Worm (Caenorhabditis elegans) whole organism, early embryonic: ENCODE data around the gene set-21.

ENCODE experiments used
- B0310.2 ChIP-seq: sonication (generic microtip); optimal IDR thresholded peaks from 2 replicates; lab custom pipeline; 2016; ENCODE audit warnings: mild to moderate bottlenecking, missing genetic modification characterization, missing compliant biosample characterization
- F13C5.2 ChIP-seq: sonication (generic microtip); optimal IDR thresholded peaks from 2 replicates; lab custom pipeline; 2017; ENCODE audit warnings: mild to moderate bottlenecking, missing genetic modification characterization, inconsistent platforms, missing compliant biosample characterization
- aly-1 ChIP-seq: sonication (generic microtip); optimal IDR thresholded peaks from 2 replicates; lab custom pipeline; 2016; ENCODE audit warnings: missing genetic modification characterization, missing compliant biosample characterization
- ama-1 ChIP-seq: fragments of 150-350 bp; optimal IDR thresholded peaks from 2 replicates; lab custom pipeline; 2014
- ceh-13 ChIP-seq: fragments of 200-800 bp; sonication (Bioruptor generic); optimal IDR thresholded peaks from 2 replicates; lab custom pipeline; 2018; ENCODE audit warnings: mild to moderate bottlenecking, missing genetic modification characterization, missing compliant biosample characterization
- ceh-36 ChIP-seq: sonication (generic microtip); optimal IDR thresholded peaks from 2 replicates; lab custom pipeline; 2016; ENCODE audit warnings: missing genetic modification characterization, inconsistent platforms, missing compliant biosample characterization
- ets-7 ChIP-seq: sonication (generic microtip); optimal IDR thresholded peaks from 2 replicates; lab custom pipeline; 2016; ENCODE audit warnings: missing genotype, missing genetic modification characterization, missing compliant biosample characterization
- flt-1 ChIP-seq: fragments of 200-800 bp; sonication (Bioruptor generic); IDR thresholded peaks from 2 replicates; pipeline ENCODE4 v1.3.6; 2022; ENCODE audit warnings: missing genetic modification characterization, missing compliant biosample characterization
- hmbx-1 ChIP-seq: sonication (generic microtip); optimal IDR thresholded peaks from 2 replicates; lab custom pipeline; 2016; ENCODE audit warnings: mild to moderate bottlenecking, missing genetic modification characterization, missing compliant biosample characterization
- hmg-4 ChIP-seq: fragments of 200-800 bp; sonication (Bioruptor generic); optimal IDR thresholded peaks from 2 replicates; lab custom pipeline; 2018; ENCODE audit warnings: mild to moderate bottlenecking, missing genetic modification characterization, missing compliant biosample characterization
- hnd-1 ChIP-seq: sonication (generic microtip); optimal IDR thresholded peaks from 2 replicates; lab custom pipeline; 2016; ENCODE audit warnings: missing genetic modification characterization, missing compliant biosample characterization
- pes-1 ChIP-seq: fragments of 200-800 bp; sonication (Bioruptor generic); IDR thresholded peaks from 2 replicates; pipeline ENCODE4 v1.3.6; 2022; ENCODE audit warnings: missing genetic modification reagents, missing genetic modification characterization, missing compliant biosample characterization
- scrt-1 ChIP-seq: fragments of 200-800 bp; sonication (Bioruptor generic); IDR thresholded peaks from 2 replicates; pipeline ENCODE4 v1.3.6; 2022; ENCODE audit warnings: missing genetic modification characterization, missing compliant biosample characterization
- sea-1 ChIP-seq: fragments of 200-800 bp; sonication (Bioruptor generic); conservative IDR thresholded peaks from 2 replicates; pipeline ENCODE4 v1.3.6; 2022; ENCODE audit warnings: missing genetic modification characterization, missing compliant biosample characterization
- tbx-11 ChIP-seq: fragments of 200-800 bp; sonication (Bioruptor generic); IDR thresholded peaks from 2 replicates; pipeline ENCODE4 v1.3.6; 2022; ENCODE audit warnings: missing genetic modification characterization, missing compliant biosample characterization
- tbx-37 ChIP-seq: fragments of 200-800 bp; sonication (Bioruptor generic); conservative IDR thresholded peaks from 2 replicates; pipeline ENCODE4 v1.3.6; 2022; ENCODE audit warnings: missing genetic modification reagents, missing genetic modification characterization, missing compliant biosample characterization
- tra-4 ChIP-seq: sonication (generic microtip); optimal IDR thresholded peaks from 2 replicates; lab custom pipeline; 2017; ENCODE audit warnings: missing genetic modification characterization, missing compliant biosample characterization

Gene set-21

DNA sequence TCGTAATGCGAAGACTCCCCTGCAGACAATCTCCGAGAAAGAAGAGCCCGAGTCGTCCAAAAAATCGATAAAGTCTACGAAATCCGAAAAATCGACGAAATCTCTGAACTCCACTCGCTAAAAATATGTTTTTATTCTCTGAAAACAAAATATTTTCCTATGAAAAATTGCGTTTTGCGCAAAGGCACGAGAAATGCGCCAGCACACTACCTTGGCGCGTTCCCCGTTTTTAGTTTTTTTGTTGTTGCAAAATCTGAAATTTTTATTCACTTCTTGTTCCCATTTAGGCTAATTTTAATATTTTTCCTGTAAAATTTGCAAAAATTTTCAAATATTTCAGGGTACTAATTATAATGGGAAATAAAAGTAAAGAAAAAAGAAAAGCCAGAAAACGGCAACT, 30.1 kb upstream of the set-21 start, which contains the start of gene F55F10.1:
TSS of gene F55F10.1 (plus strand) at position 341 of the 400 bp plus-strand sequence.
- no peak for TF ChIP-seq ceh-13 (GFP tag; lab: Kevin White, UChicago)
- no peak for TF ChIP-seq tbx-11 (GFP tag; lab: Robert Waterston, UW)
- TF ChIP-seq flt-1 (GFP tag; lab: Robert Waterston, UW), result no peak
- TF ChIP-seq hmbx-1 (tag; lab: Kevin White, UChicago), result no peak
- TF ChIP-seq B0310.2 (tag; lab: Kevin White, UChicago), result no peak
- no peak for TF ChIP-seq tbx-37 (GFP tag; lab: Robert Waterston, UW)
- TF ChIP-seq F13C5.2 (tag; lab: Kevin White, UChicago), result no peak
- TF ChIP-seq ama-1, result no peak
- no peak for TF ChIP-seq ceh-36 (tag; lab: Kevin White, UChicago)
- no peak for TF ChIP-seq aly-1 (tag; lab: Kevin White, UChicago)
- TF ChIP-seq scrt-1 (GFP tag; lab: Robert Waterston, UW), result no peak
- TF ChIP-seq hnd-1, result no peak
- TF ChIP-seq hmg-4, result no peak
- TF ChIP-seq pes-1 (GFP tag; lab: Robert Waterston, UW), result no peak
- no peak for TF ChIP-seq ets-7 (tag; lab: Kevin White, UChicago)

- TF ChIP-seq pes-1 (GFP tag; lab: Robert Waterston, UW) (no peak), F13C5.2 (tag; lab: Kevin White, UChicago) (no peak)
Observed at ce11 chrIV:4369116-4369515, 21.5 kb upstream of the set-21 start.

DNA sequence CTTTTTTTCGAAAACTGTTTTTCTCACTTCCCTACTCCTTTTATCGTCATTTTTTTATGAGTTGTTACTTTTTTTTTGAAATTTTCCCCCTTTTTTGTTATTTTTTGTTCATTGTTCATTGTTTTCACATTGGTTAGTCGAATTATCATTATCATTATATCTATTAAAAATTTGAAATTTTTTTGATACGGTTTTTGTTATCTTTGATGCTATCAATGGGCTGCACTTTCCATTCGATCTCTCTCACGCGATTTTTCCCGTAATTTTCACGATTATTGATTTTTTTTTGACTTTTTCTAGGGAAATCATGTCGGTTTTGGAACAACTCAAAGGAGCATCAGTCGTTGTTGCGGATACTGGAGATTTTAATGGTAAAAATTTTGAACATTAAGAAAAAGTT, 4.3 kb upstream of the set-21 start, which contains the start of gene tald-1:
TSS of gene tald-1 (plus strand) at position 301 of the 400 bp plus-strand sequence.
- TF ChIP-seq flt-1 (GFP tag; lab: Robert Waterston, UW) (no peak), hmg-4 (no peak), tbx-37 (GFP tag; lab: Robert Waterston, UW) (no peak), hnd-1 (no peak), ets-7 (tag; lab: Kevin White, UChicago) (no peak), B0310.2 (tag; lab: Kevin White, UChicago) (no peak), hmbx-1 (tag; lab: Kevin White, UChicago) (no peak), pes-1 (GFP tag; lab: Robert Waterston, UW) (no peak)

ce11 chrIV:4388854-4389253, 1.8 kb upstream of the set-21 start:
- TF ChIP-seq ama-1, result peak; percentile 2

DNA sequence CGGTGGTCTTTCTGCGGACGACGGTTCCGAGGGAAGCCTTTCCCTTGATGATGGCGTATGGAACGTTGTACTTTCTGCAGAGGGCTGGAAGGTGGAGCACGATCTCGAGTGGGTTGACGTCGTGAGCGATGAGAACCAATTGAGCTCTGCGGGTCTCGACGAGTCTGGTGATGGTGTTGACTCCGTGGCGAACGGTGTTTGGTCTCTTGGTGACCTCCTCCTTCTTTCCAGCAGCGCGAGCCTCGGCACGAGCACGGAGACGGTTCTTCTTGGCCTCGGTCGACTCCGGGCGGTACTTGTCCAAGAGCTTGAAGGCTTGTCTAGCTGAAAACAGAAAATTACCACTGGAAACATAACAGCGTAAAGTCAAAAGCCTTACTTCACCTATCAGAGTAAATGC, 1.2 kb upstream of the set-21 start:
- 0 out of 2 replicates have a peak, but pooled peaks have one; percentile 9 for TF ChIP-seq sea-1 (GFP tag; lab: Robert Waterston, UW)

- TF ChIP-seq tbx-37 (GFP tag; lab: Robert Waterston, UW), result no peak
- no peak for TF ChIP-seq ceh-13 (GFP tag; lab: Kevin White, UChicago)
- no peak for TF ChIP-seq hmg-4
Observed at ce11 chrIV:4393488-4393887, 2.8 kb downstream of the set-21 start.

DNA sequence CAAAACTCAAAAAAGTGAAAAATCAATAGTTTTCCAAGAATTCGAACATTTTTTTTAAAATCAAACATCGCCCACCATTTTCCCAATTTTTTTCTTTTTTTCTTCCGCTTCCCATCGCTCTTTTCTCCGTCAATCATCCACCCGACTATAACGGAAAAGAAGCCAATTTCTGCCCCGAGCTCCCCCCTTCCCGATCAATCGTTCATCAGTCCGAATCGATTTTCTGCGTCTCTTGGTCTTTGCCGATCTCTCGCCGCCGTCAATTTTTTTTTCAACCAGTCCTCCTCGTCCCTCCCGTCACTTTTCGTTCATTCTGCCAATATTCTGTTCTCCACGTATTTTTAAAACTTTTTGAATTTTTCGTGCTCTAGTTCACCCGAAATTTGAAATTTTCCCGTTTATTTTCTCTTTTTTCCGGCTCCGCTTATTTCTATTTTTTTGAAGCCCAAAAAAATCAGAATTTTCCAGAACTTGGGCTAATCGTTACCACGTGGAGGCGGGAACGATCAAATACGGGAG, 3.4 kb downstream of the set-21 start, which contains the start of gene ell-1:
TSS of gene ell-1 (plus strand) at position 469 of the 519 bp plus-strand sequence.
- TF ChIP-seq scrt-1 (GFP tag; lab: Robert Waterston, UW), result no peak
- no peak for TF ChIP-seq ama-1
- no peak for TF ChIP-seq pes-1 (GFP tag; lab: Robert Waterston, UW)
- TF ChIP-seq hnd-1, result no peak

DNA sequence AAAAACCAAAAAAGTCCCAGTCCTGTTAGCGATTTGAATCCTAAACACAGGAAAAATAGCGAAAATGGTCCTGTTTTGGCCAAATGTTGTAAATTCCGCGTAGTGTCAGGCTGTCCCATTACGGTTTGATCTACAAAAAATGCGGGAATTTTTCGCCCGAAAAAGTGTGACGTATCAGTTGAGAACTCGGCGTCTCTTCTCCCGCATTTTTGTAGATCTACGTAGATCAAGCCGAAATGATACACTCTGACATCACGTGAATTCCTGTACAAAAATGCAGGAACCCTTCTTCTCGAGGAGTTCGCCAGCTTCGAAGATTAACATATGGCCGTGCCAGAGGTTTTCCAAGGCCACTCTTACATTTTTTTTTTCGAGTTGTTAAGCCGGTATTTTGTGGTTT, 4.9 kb downstream of the set-21 start:
- no peak for TF ChIP-seq hmg-4
- no peak for TF ChIP-seq B0310.2 (tag; lab: Kevin White, UChicago)
- no peak for TF ChIP-seq flt-1 (GFP tag; lab: Robert Waterston, UW)
- TF ChIP-seq tra-4, result no peak
- no peak for TF ChIP-seq scrt-1 (GFP tag; lab: Robert Waterston, UW)
- no peak for TF ChIP-seq pes-1 (GFP tag; lab: Robert Waterston, UW)
- TF ChIP-seq sea-1 (GFP tag; lab: Robert Waterston, UW), result no peak
- no peak for TF ChIP-seq ama-1
- no peak for TF ChIP-seq hnd-1
- TF ChIP-seq aly-1 (tag; lab: Kevin White, UChicago), result no peak
- no peak for TF ChIP-seq tbx-37 (GFP tag; lab: Robert Waterston, UW)
- TF ChIP-seq ets-7 (tag; lab: Kevin White, UChicago), result no peak
- no peak for TF ChIP-seq ceh-13 (GFP tag; lab: Kevin White, UChicago)
- TF ChIP-seq ceh-36 (tag; lab: Kevin White, UChicago), result no peak

DNA sequence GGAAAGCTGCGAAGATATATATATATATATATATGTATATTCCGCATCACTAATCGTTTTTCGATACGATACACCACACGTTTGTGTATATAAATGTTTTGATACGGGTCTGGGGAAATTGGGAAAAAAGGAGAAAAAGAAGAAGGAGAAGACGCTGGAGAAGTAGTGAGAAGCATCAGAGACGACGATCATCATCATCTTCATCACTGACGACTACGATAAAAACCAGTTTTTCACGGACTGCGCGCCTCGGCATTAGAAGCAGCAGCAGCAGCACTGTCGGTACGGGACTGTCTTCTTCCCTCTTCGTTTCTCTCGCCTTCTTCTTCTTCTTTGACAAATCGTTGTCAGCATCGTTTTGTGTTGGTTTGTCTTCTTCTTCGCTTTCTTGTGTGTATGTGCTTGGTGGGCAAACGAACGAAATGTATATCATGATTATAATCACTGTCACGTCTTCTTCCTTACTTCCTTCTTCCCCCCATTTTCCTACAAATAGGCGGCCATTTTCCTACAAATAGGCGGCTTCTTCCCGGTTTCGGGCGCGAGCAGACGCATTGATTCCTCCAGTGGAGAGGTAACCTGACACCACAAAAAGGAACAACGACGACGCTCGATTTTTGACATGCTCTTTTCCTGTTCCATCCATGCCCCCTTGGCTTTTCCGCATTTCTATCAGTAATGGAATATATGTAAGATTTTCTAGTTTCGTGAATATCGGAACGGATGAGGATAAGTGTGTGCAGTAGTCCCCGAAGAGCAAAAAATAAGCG, 5.6 kb downstream of the set-21 start:
- no peak for TF ChIP-seq sea-1 (GFP tag; lab: Robert Waterston, UW)
- no peak for TF ChIP-seq flt-1 (GFP tag; lab: Robert Waterston, UW)
- TF ChIP-seq tbx-11 (GFP tag; lab: Robert Waterston, UW), result no peak
- TF ChIP-seq hmg-4, result no peak
- no peak for TF ChIP-seq aly-1 (tag; lab: Kevin White, UChicago)
- TF ChIP-seq ceh-36 (tag; lab: Kevin White, UChicago), result no peak
- TF ChIP-seq pes-1 (GFP tag; lab: Robert Waterston, UW), result no peak
- no peak for TF ChIP-seq hnd-1
- no peak for TF ChIP-seq ceh-13 (GFP tag; lab: Kevin White, UChicago)
- TF ChIP-seq ama-1, result no peak
- TF ChIP-seq tra-4, result no peak
- TF ChIP-seq F13C5.2 (tag; lab: Kevin White, UChicago), result no peak
- no peak for TF ChIP-seq tbx-37 (GFP tag; lab: Robert Waterston, UW)
- TF ChIP-seq B0310.2 (tag; lab: Kevin White, UChicago), result no peak
- TF ChIP-seq ets-7 (tag; lab: Kevin White, UChicago), result no peak
- no peak for TF ChIP-seq scrt-1 (GFP tag; lab: Robert Waterston, UW)
